Worm (Caenorhabditis elegans): ENCODE results near the gene str-38.

str-38 gene

ce11 chrV:15704745-15705144, 27.4 kb downstream of the str-38 start, which contains the start of gene twk-34:
Gene twk-34 (plus strand): TSS chrV:15704960.
- TF ChIP-seq nhr-76 (tag; optimal IDR thresholded peaks at IDR 0.05): no peak
- TF ChIP-seq M03D4.4 (tag; optimal IDR thresholded peaks at IDR 0.05): no peak
- TF ChIP-seq lsy-2 (tag; optimal IDR thresholded peaks at IDR 0.05): no peak
- TF ChIP-seq sem-2 (GFP tag; optimal IDR thresholded peaks at IDR 0.05): no peak
- TF ChIP-seq nhr-237 (tag; optimal IDR thresholded peaks at IDR 0.05): no peak
- no peak for TF ChIP-seq mab-5 (tag; optimal IDR thresholded peaks at IDR 0.05)
- no peak for TF ChIP-seq elt-1 (tag; optimal IDR thresholded peaks at IDR 0.05; ENCODE audit: borderline replicate concordance, insufficient read depth)
- no peak for TF ChIP-seq ztf-11 (tag; optimal IDR thresholded peaks at IDR 0.05)
- no peak for TF ChIP-seq elt-3 (tag; optimal IDR thresholded peaks at IDR 0.05)
- no peak for TF ChIP-seq sptf-1 (tag; optimal IDR thresholded peaks at IDR 0.05)
- no peak for TF ChIP-seq nhr-28 (tag; optimal IDR thresholded peaks at IDR 0.05)
- no peak for TF ChIP-seq pha-4 (tag; optimal IDR thresholded peaks at IDR 0.05)
- no peak for TF ChIP-seq mls-2 (tag; optimal IDR thresholded peaks at IDR 0.05)

DNA sequence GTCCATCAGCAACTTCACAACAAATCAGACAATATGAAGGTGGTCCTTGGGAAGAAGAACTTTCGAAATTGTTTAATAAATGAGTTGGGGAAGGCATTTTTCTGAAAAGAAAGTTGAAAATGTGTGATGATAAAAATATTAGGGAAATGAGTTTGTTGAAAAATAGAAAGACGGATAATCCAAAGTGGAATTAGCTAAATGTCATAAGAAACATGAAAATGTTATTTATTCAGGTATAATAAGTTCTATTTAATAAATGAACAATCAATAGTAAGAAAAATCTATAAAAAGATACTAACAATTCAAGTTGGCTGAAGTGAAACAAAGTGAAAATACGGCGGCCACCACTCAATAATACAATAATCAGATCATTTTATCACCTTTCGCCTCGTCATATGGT, 29.8 kb downstream of the str-38 start, which contains the start of gene nhr-53:
Gene nhr-53, minus strand, starts transcription at position 101 of the 400 bp plus-strand sequence.
- TF ChIP-seq nhr-28 (tag; optimal IDR thresholded peaks at IDR 0.05) (no peak), ham-2 (GFP tag; optimal IDR thresholded peaks at IDR 0.05) (no peak), pha-4 (tag; optimal IDR thresholded peaks at IDR 0.05) (no peak), ceh-39 (tag; optimal IDR thresholded peaks at IDR 0.05) (no peak), nhr-237 (tag; optimal IDR thresholded peaks at IDR 0.05) (no peak), lsy-2 (tag; optimal IDR thresholded peaks at IDR 0.05) (no peak), tbx-8 (GFP tag; optimal IDR thresholded peaks at IDR 0.05) (no peak), ceh-43 (GFP tag; optimal IDR thresholded peaks at IDR 0.05) (no peak), bed-3 (GFP tag; optimal IDR thresholded peaks at IDR 0.05) (no peak), nhr-76 (tag; optimal IDR thresholded peaks at IDR 0.05) (no peak), cnd-1 (tag; optimal IDR thresholded peaks at IDR 0.05) (no peak), mls-2 (tag; optimal IDR thresholded peaks at IDR 0.05) (no peak), unc-62 (GFP tag; optimal IDR thresholded peaks at IDR 0.05) (no peak), zip-8 (tag; optimal IDR thresholded peaks at IDR 0.05) (no peak), drap-1 (GFP tag; optimal IDR thresholded peaks at IDR 0.05) (no peak)

DNA sequence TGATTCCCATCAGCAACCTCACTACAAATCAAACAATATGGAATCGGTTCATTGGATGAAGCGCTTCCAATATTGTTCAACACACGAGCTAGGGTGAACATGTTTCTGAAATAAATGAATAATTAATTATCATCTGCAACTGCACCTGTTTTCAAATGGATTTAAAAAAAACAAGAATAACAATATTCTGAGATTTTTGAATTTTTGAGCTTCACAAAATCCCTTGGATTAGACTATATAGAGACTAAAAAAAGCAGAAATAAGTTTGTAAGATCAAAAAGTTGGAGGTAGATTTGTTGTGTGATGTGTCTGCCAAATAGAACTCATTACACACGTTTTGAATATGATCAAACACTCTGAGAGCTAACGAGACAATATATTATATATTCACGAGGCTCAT, 32.3 kb downstream of the str-38 start, which contains the start of gene nhr-199:
Gene nhr-199, minus strand, starts transcription at position 101 of the 400 bp plus-strand sequence.
- no peak for TF ChIP-seq mab-5 (tag; optimal IDR thresholded peaks at IDR 0.05)
- no peak for TF ChIP-seq hlh-1 (tag; optimal IDR thresholded peaks at IDR 0.05)
- TF ChIP-seq pha-4 (tag; optimal IDR thresholded peaks at IDR 0.05): no peak

- TF ChIP-seq unc-39 (tag; optimal IDR thresholded peaks at IDR 0.05) (no peak), hlh-1 (tag; optimal IDR thresholded peaks at IDR 0.05) (no peak), elt-1 (tag; optimal IDR thresholded peaks at IDR 0.05; ENCODE audit: borderline replicate concordance, insufficient read depth) (no peak), blmp-1 (tag; optimal IDR thresholded peaks at IDR 0.05) (no peak), pha-4 (tag; optimal IDR thresholded peaks at IDR 0.05) (no peak), nhr-28 (tag; optimal IDR thresholded peaks at IDR 0.05) (no peak), flh-1 (GFP tag; optimal IDR thresholded peaks at IDR 0.05) (no peak), elt-3 (tag; optimal IDR thresholded peaks at IDR 0.05) (no peak), mep-1 (tag; optimal IDR thresholded peaks at IDR 0.05) (no peak)
Measured at ce11 chrV:15698099-15698498, 34.0 kb downstream of the str-38 start, which contains the start of gene srx-29. Gene srx-29 (minus strand): TSS chrV:15698199.

DNA sequence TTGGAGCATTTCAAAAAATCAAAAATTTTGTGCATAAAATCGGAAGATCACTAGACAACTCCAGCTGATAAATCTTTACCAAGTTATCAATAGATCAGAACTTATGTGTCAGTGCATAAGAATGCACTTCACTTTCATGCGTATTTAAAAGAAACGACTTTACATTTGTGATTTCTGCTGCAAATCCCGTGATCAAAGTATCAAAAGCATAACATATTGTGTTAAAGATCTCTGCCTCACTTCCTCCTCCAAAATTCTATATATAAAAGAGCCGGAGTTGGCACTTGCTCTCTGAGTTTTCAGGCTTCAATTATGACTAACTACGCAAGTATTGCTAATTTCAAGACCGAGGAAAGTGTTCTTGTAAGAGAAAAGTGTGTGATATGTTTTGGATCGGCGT, 38.4 kb downstream of the str-38 start, which contains the start of gene nhr-198:
Gene nhr-198, plus strand, starts transcription at position 313 of the 400 bp plus-strand sequence.
- TF ChIP-seq drap-1 (GFP tag; optimal IDR thresholded peaks at IDR 0.05) (no peak), cnd-1 (tag; optimal IDR thresholded peaks at IDR 0.05) (no peak), tbx-8 (GFP tag; optimal IDR thresholded peaks at IDR 0.05) (no peak), unc-39 (tag; optimal IDR thresholded peaks at IDR 0.05) (no peak), mep-1 (tag; optimal IDR thresholded peaks at IDR 0.05) (no peak), ceh-83 (GFP tag; optimal IDR thresholded peaks at IDR 0.05) (no peak), pha-4 (tag; optimal IDR thresholded peaks at IDR 0.05) (no peak), ces-1 (GFP tag; optimal IDR thresholded peaks at IDR 0.05) (no peak), unc-62 (GFP tag; optimal IDR thresholded peaks at IDR 0.05) (no peak), nhr-237 (tag; optimal IDR thresholded peaks at IDR 0.05) (no peak), nhr-76 (tag; optimal IDR thresholded peaks at IDR 0.05) (no peak), sem-2 (GFP tag; optimal IDR thresholded peaks at IDR 0.05) (no peak), ham-2 (GFP tag; optimal IDR thresholded peaks at IDR 0.05) (no peak), elt-3 (tag; optimal IDR thresholded peaks at IDR 0.05) (no peak), nhr-12 (tag; optimal IDR thresholded peaks at IDR 0.05) (no peak)

Data from whole organism, mixed stage, embryonic.